Worm (Caenorhabditis elegans) whole organism, young adult: ENCODE data around the gene F43C1.5.

ENCODE experiments used
- F37B4.10 ChIP-seq: fragments of 200-800 bp; sonication (Bioruptor generic); IDR thresholded peaks from 2 replicates; pipeline ENCODE4 v1.3.6; 2022; ENCODE audit warnings: missing genetic modification characterization, missing compliant biosample characterization
- let-526 ChIP-seq: fragments of 200-800 bp; sonication (Bioruptor generic); IDR thresholded peaks from 2 replicates; pipeline ENCODE4 v1.3.6; 2022; ENCODE audit warnings: missing genetic modification reagents, missing genetic modification characterization, missing compliant biosample characterization
- lin-26 ChIP-seq: fragments of 200-800 bp; sonication (Bioruptor generic); IDR thresholded peaks from 2 replicates; pipeline ENCODE4 v1.3.6; 2022; ENCODE audit warnings: missing genetic modification reagents, missing genetic modification characterization, missing compliant biosample characterization
- unc-130 ChIP-seq: sonication (generic microtip); optimal IDR thresholded peaks from 2 replicates; lab custom pipeline; 2016; ENCODE audit warnings: missing genetic modification reagents, missing genetic modification characterization, missing compliant biosample characterization
- ztf-22 ChIP-seq: fragments of 200-800 bp; sonication (Bioruptor generic); optimal IDR thresholded peaks from 2 replicates; lab custom pipeline; 2018; ENCODE audit warnings: mild to moderate bottlenecking, missing genetic modification characterization, moderate library complexity, missing compliant biosample characterization

DNA sequence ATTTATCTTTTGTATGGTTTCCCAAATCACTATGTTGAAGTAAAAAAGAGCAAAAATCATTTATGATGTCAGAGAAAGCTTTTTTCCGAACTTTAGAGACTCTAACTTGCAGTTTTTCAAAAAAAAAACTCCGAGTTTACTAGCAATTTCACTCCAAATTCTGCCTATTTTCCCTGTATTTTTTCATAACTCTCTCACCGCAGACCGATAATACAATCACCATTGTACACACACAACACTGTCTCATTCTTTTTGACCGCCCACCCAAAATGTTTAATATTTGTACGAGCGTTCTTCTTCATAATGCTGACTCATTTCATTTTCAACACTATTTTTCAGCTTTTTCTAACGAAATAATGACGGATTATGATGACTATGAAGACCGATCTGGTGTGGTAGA is at the start of gene F43C1.5:
- TF ChIP-seq ztf-22 (no peak), let-526 (no peak), F37B4.10 (GFP tag; lab: Robert Waterston, UW) (no peak), lin-26 (GFP tag; lab: Robert Waterston, UW) (no peak), unc-130 (GFP tag; lab: Kevin White, UChicago) (no peak)
